Fruit fly (Drosophila melanogaster): Measurements from ENCODE around the gene CG32986.

The CG32986 gene

DNA sequence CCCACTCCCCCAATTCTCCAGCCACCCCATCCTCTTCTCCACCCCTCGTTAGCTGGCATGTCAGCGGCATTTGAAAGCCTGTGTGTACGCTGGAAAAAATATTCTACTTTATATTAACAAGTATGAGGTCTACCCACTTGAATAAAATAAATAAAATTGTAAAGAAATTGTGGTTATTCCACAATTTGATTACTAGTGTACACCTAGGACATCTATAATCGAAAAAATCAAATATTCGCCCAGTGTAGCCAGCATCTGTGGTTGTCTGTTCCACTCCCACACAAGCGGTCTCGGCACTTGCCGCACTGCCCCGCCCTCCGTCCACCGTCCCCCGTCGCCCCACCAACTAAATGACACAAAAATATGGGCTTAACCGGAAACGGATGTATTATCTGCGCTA is 1.8 kb upstream of the CG32986 start (continued):
- TF ChIP-seq CG10669 (GFP tag; optimal IDR thresholded peaks at IDR 0.05) (peak; percentile 62), svp (GFP tag) (peak; percentile 76), dac (GFP tag; optimal IDR thresholded peaks at IDR 0.05) (no peak), Lpt (GFP tag; optimal IDR thresholded peaks at IDR 0.05) (no peak), Hr4 (GFP tag; optimal IDR thresholded peaks at IDR 0.05) (peak; percentile 32), CG6808 (GFP tag; optimal IDR thresholded peaks at IDR 0.05) (peak; percentile 45), CG31627 (GFP tag; optimal IDR thresholded peaks at IDR 0.05) (peak; percentile 58), CG6163 (GFP tag; IDR thresholded peaks at IDR 0.05) (peak; percentile 63; the same call in 2 of the 3 replicates), CG11902 (GFP tag; optimal IDR thresholded peaks at IDR 0.05) (peak; percentile 10), Eip75B (GFP tag; optimal IDR thresholded peaks at IDR 0.05) (peak; percentile 50), dsx (GFP tag; optimal IDR thresholded peaks at IDR 0.05; ENCODE audit: poor library complexity, severe bottlenecking) (peak; percentile 19), acj6 (GFP tag; optimal IDR thresholded peaks at IDR 0.05) (peak; percentile 52), vri (GFP tag; optimal IDR thresholded peaks at IDR 0.05) (no peak), Eip78C (GFP tag) (peak; percentile 78), Ets21C (GFP tag; optimal IDR thresholded peaks at IDR 0.05) (peak; percentile 37), CG11762 (GFP tag; optimal IDR thresholded peaks at IDR 0.05; ENCODE audit: insufficient read depth) (peak; percentile 21), CG32006 (GFP tag; optimal IDR thresholded peaks at IDR 0.05) (peak; percentile 43), achi (GFP tag; optimal IDR thresholded peaks at IDR 0.05) (peak; percentile 46), cyc (GFP tag; optimal IDR thresholded peaks at IDR 0.05) (peak; percentile 72), CG11294 (GFP tag; IDR thresholded peaks at IDR 0.05) (peak; percentile 54), Eip93F (GFP tag; optimal IDR thresholded peaks at IDR 0.05) (no peak), CG15336 (GFP tag; IDR thresholded peaks at IDR 0.05) (peak; percentile 53; the same call in 1 of the 2 replicates), Ets96B (tag; optimal IDR thresholded peaks at IDR 0.05) (peak; percentile 47), CG6792 (GFP tag; optimal IDR thresholded peaks at IDR 0.05) (peak; percentile 40), Met (GFP tag; optimal IDR thresholded peaks at IDR 0.05) (peak; percentile 64), topi (GFP tag; optimal IDR thresholded peaks at IDR 0.05) (peak; percentile 72), CG6276 (GFP tag; optimal IDR thresholded peaks at IDR 0.05) (no peak), fkh (GFP tag; optimal IDR thresholded peaks at IDR 0.05) (no peak), pdm3 (GFP tag; optimal IDR thresholded peaks at IDR 0.05) (peak; percentile 12), net (GFP tag; optimal IDR thresholded peaks at IDR 0.05) (no peak), Hr39 (GFP tag; optimal IDR thresholded peaks at IDR 0.05) (peak; percentile 59), eg (GFP tag; IDR thresholded peaks at IDR 0.05) (peak; percentile 68; the same call in 2 of the 3 replicates), CG6854 (GFP tag; optimal IDR thresholded peaks at IDR 0.05) (no peak), fd59A (GFP tag; optimal IDR thresholded peaks at IDR 0.05) (peak; percentile 36), CG3919 (GFP tag; optimal IDR thresholded peaks at IDR 0.05) (peak; percentile 67)

DNA sequence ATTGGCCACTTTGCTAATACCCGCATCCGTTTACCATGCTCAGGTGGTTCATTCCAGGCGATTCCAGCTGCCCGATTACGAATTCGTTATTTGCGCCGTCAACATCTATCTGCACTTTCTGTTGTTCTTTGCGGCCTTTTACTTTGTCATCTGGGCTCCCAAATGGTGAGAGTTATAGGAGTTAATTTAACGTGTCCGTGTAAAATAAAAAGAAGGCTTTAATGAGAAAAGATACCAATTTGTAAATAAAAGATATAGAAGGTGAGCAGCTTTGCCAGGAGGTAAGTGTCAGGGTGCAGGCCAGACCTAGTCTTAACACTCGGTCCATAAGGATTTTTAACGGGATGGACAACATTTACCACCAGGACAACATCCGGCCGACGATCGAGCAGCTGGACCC is 935 bp downstream of the CG32986 start, which contains the start of gene CG32987:
CG32987 (plus strand) TSS at position 301 of the 400 bp plus-strand sequence.
- TF ChIP-seq CG32006 (GFP tag; optimal IDR thresholded peaks at IDR 0.05) (no peak), OdsH (GFP tag; optimal IDR thresholded peaks at IDR 0.05) (no peak), CG34406 (GFP tag; optimal IDR thresholded peaks at IDR 0.05) (no peak), CG10631 (GFP tag; optimal IDR thresholded peaks at IDR 0.05) (no peak), salr (GFP tag; optimal IDR thresholded peaks at IDR 0.05) (no peak), achi (GFP tag; optimal IDR thresholded peaks at IDR 0.05) (no peak), Sox14 (GFP tag; optimal IDR thresholded peaks at IDR 0.05) (no peak), svp (GFP tag) (peak; percentile 28)

DNA sequence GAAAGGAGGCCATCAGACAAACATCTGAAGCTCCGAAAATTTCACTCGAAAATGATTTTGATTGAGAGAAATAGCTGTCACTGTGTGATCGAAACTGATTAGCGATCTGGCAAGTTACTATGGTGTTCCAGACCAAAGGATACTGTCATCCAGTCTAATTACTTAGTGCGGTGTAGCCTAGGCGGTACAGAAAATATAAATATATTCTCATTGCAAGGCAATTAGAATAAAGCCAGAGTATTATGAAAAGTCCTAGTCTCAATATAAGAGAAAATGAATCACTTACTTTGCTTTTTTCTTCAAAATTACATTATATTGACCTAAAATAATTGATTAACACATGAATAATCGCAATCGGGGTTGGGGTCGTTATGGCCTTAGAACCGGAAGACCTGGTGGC is 2.0 kb downstream of the CG32986 start, which contains the start of gene CG32988:
CG32988 (plus strand) TSS at position 301 of the 400 bp plus-strand sequence.
- TF ChIP-seq Gug (GFP tag; IDR thresholded peaks at IDR 0.05) (no peak), CG34406 (GFP tag; optimal IDR thresholded peaks at IDR 0.05) (no peak), Ets21C (GFP tag; optimal IDR thresholded peaks at IDR 0.05) (no peak), CG10669 (GFP tag; optimal IDR thresholded peaks at IDR 0.05) (no peak), CG32006 (GFP tag; optimal IDR thresholded peaks at IDR 0.05) (no peak), pdm3 (GFP tag; optimal IDR thresholded peaks at IDR 0.05) (no peak), OdsH (GFP tag; optimal IDR thresholded peaks at IDR 0.05) (no peak), CG6854 (GFP tag; optimal IDR thresholded peaks at IDR 0.05) (no peak), CG16779 (tag; optimal IDR thresholded peaks at IDR 0.05) (no peak), Eip78C (GFP tag) (no peak), CG6163 (GFP tag; IDR thresholded peaks at IDR 0.05) (no peak), CG15336 (GFP tag; IDR thresholded peaks at IDR 0.05) (no peak)

Data from whole organism, prepupa.